Fruit fly (Drosophila melanogaster) whole organism, wandering third instar larva: Measurements from ENCODE around the gene CG11398.

ENCODE experiments used
- Abd-B ChIP-seq: fragments of >200 bp; optimal IDR thresholded peaks from 2 replicates; lab custom pipeline; 2017; ENCODE audit warnings: missing biosample characterization, missing genetic modification characterization
- CrebA ChIP-seq: fragments of 200-800 bp; sonication (Bioruptor generic); optimal IDR thresholded peaks from 2 replicates; lab custom pipeline; 2016; ENCODE audit warnings: missing biosample characterization, mild to moderate bottlenecking, missing genetic modification characterization, borderline replicate concordance
- Dfd ChIP-seq: fragments of >200 bp; optimal IDR thresholded peaks from 2 replicates; lab custom pipeline; 2017; ENCODE audit warnings: missing biosample characterization, missing genetic modification characterization
- Hnf4 ChIP-seq: fragments of 200-800 bp; sonication (Bioruptor generic); optimal IDR thresholded peaks from 2 replicates; lab custom pipeline; 2016; ENCODE audit warnings: missing biosample characterization, mild to moderate bottlenecking, missing genetic modification characterization
- Hr78 ChIP-seq: fragments of >200 bp; optimal IDR thresholded peaks from 2 replicates; lab custom pipeline; 2017; ENCODE audit warnings: missing biosample characterization, missing genetic modification characterization
- OdsH ChIP-seq: fragments of 200-800 bp; sonication (Bioruptor generic); optimal IDR thresholded peaks from 2 replicates; lab custom pipeline; 2016; ENCODE audit warnings: missing biosample characterization, mild to moderate bottlenecking, missing genetic modification characterization
- Vsx2 ChIP-seq: fragments of 200-300, 225-300 bp; sonication (Bioruptor generic); optimal IDR thresholded peaks from 2 replicates; lab custom pipeline; 2018; ENCODE audit warnings: missing biosample characterization, missing genetic modification characterization; ENCODE audit not compliant: partially characterized antibody
- h ChIP-seq: fragments of 200-800 bp; sonication (Bioruptor generic); optimal IDR thresholded peaks from 3 replicates; lab custom pipeline; 2016; ENCODE audit warnings: missing biosample characterization, mild to moderate bottlenecking, missing genetic modification characterization
- pan ChIP-seq: fragments of >200 bp; optimal IDR thresholded peaks from 2 replicates; lab custom pipeline; 2017
- psq ChIP-seq: fragments of 200-800 bp; sonication (Bioruptor generic); optimal IDR thresholded peaks from 3 replicates; lab custom pipeline; 2017; ENCODE audit warnings: missing biosample characterization, mild to moderate bottlenecking, missing genetic modification characterization, moderate library complexity
- rgr ChIP-seq: fragments of 200-800 bp; sonication (Bioruptor generic); optimal IDR thresholded peaks from 3 replicates; lab custom pipeline; 2016; ENCODE audit warnings: missing biosample characterization, mild to moderate bottlenecking, missing genetic modification characterization
- sage ChIP-seq: fragments of 200-800 bp; sonication (Bioruptor generic); optimal IDR thresholded peaks from 2 replicates; lab custom pipeline; 2016; ENCODE audit warnings: missing biosample characterization, mild to moderate bottlenecking, missing genetic modification characterization
- usp ChIP-seq: fragments of >200 bp; optimal IDR thresholded peaks from 2 replicates; lab custom pipeline; 2017; ENCODE audit warnings: missing biosample characterization, missing genetic modification characterization
- woc ChIP-seq: sonication (Bioruptor generic); optimal IDR thresholded peaks from 2 replicates; lab custom pipeline; 2016; ENCODE audit warnings: missing biosample characterization, mild to moderate bottlenecking, missing genetic modification characterization

DNA sequence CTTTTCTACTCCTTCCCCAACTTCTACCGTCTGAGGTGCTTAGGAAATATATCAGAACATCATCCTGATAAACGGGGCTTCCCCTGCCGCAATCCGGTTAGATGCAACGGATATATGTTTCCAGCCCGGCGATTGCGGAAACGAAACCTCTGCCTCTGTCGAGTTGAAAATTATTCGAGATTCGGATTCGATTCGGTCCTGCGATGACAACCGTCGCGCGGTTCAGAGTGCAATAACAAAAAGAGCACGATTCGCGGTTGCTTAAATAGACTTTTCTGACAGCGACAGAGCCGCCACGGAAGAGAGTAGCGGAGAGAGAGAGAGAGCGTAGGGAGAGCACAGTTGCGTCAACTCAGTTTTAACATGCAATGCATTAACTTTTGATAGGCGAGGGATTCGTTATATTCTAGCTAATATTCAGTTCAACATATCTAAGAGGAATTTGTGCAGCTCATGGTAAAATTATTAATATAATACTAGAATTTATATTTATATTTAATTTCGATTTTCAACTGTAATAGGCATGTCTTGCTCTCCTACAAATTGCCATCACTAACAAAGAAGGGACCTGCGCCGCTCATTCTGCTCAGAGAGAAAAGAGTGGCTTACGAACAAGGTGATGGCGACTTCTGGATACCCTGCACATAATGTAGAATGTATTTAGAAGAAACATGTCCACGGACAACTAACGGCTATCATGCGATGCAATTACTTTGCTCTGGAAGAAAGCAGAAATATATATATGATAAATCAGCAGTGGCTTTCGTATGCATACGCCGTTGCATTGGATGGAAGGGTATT, 20.1 kb upstream of the CG11398 start:
- TF ChIP-seq usp (GFP tag; lab: Kevin White, UChicago) (no peak), sage (GFP tag; lab: Kevin White, UChicago) (peak; percentile 63), rgr (GFP tag; lab: Kevin White, UChicago) (peak; percentile 74), pan (no peak), Vsx2 (no peak), h (peak; percentile 83), Dfd (GFP tag; lab: Kevin White, UChicago) (no peak), woc (GFP tag; lab: Kevin White, UChicago) (peak; percentile 92), CrebA (GFP tag; lab: Kevin White, UChicago) (no peak), psq (GFP tag; lab: Kevin White, UChicago) (peak; percentile 86), Abd-B (GFP tag; lab: Kevin White, UChicago) (no peak), OdsH (GFP tag; lab: Kevin White, UChicago) (peak; percentile 60), Hnf4 (GFP tag; lab: Kevin White, UChicago) (peak; percentile 69), Hr78 (no peak)
